Worm (Caenorhabditis elegans) whole organism, L3 larva: ENCODE results near the gene F48E3.6.

Experiments used
- aly-2 ChIP-seq: fragments of 150-350 bp; optimal IDR thresholded peaks from 2 replicates; lab custom pipeline; 2014; ENCODE audit warnings: missing biosample characterization, missing genetic modification characterization
- egl-27 ChIP-seq: sonication (generic microtip); optimal IDR thresholded peaks from 4 replicates; lab custom pipeline; 2017; ENCODE audit warnings: missing biosample characterization, missing genetic modification reagents, missing genetic modification characterization
- nhr-12 ChIP-seq: fragments of 150-350 bp; optimal IDR thresholded peaks from 2 replicates; lab custom pipeline; 2014; ENCODE audit warnings: missing biosample characterization, missing genetic modification characterization
- nhr-28 ChIP-seq: fragments of 150-350 bp; optimal IDR thresholded peaks from 2 replicates; lab custom pipeline; 2014; ENCODE audit warnings: missing biosample characterization, missing genetic modification characterization
- pha-4 ChIP-seq: fragments of 150-350 bp; optimal IDR thresholded peaks from 2 replicates; lab custom pipeline; 2014; ENCODE audit warnings: missing biosample characterization, missing genetic modification reagents, missing genetic modification characterization
- pqm-1 ChIP-seq: fragments of 150-350 bp; optimal IDR thresholded peaks from 2 replicates; lab custom pipeline; 2017; ENCODE audit warnings: missing biosample characterization, missing genetic modification characterization, inconsistent platforms
- skn-1 ChIP-seq: fragments of 150-350 bp; optimal IDR thresholded peaks from 2 replicates; lab custom pipeline; 2014; ENCODE audit warnings: missing biosample characterization, missing genetic modification characterization
- unc-62 ChIP-seq: fragments of 150-350 bp; sonication (generic microtip); optimal IDR thresholded peaks from 4 replicates; lab custom pipeline; 2014; ENCODE audit warnings: missing biosample characterization, missing genetic modification reagents, missing genetic modification characterization
- zag-1 ChIP-seq: fragments of 150-350 bp; optimal IDR thresholded peaks from 2 replicates; lab custom pipeline; 2014; ENCODE audit warnings: missing biosample characterization, missing genetic modification characterization

DNA sequence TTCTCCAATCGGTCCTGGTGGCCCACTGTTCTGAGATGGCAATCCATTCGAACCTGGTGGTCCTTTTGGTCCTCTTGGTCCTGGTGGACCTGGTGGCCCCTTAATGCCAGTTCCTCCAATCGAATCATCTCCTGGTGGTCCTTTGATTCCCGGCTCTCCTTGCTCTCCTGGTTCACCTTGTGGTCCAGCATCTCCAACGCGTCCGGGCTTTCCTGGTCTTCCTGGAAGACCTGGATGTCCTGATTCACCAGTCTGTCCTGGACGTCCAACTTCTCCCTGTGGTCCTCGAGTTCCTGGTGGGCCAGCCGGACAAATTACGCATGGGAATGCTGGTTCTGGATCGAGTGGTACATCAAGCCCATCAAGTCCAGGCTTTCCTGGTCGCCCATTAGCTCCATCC, 34.2 kb upstream of the F48E3.6 start:
- no peak for TF ChIP-seq aly-2 (tag; lab: Kevin White, UChicago)
- no peak for TF ChIP-seq nhr-28 (tag; lab: Kevin White, UChicago)
- TF ChIP-seq nhr-12 = no peak
- no peak for TF ChIP-seq pha-4 (tag; lab: Kevin White, UChicago)
- no peak for TF ChIP-seq unc-62 (GFP tag; lab: Kevin White, UChicago)
- no peak for TF ChIP-seq zag-1 (tag; lab: Kevin White, UChicago)
- TF ChIP-seq egl-27 = no peak
- no peak for TF ChIP-seq skn-1 (tag; lab: Kevin White, UChicago)
- TF ChIP-seq pqm-1 = no peak
